Worm (Caenorhabditis elegans) whole organism, midembryonic: ENCODE data around the gene skih-2.

ENCODE experiments used
- T22C8.4 ChIP-seq: fragments of 200-800 bp; sonication (Bioruptor generic); IDR thresholded peaks from 2 replicates; pipeline ENCODE4 v1.3.6; 2022; ENCODE audit warnings: missing genetic modification characterization, missing compliant biosample characterization
- cog-1 ChIP-seq: sonication (generic microtip); optimal IDR thresholded peaks from 2 replicates; lab custom pipeline; 2016; ENCODE audit warnings: missing genetic modification characterization, missing compliant biosample characterization
- flt-1 ChIP-seq: fragments of 200-800 bp; sonication (Bioruptor generic); IDR thresholded peaks from 2 replicates; pipeline ENCODE4 v1.3.6; 2022; ENCODE audit warnings: missing genetic modification characterization, missing compliant biosample characterization
- klf-2 ChIP-seq: fragments of 200-800 bp; sonication (Bioruptor generic); conservative IDR thresholded peaks from 2 replicates; pipeline ENCODE4 v1.3.6; 2022; ENCODE audit warnings: missing genetic modification reagents, missing genetic modification characterization, missing compliant biosample characterization
- med-1 ChIP-seq: sonication (generic microtip); optimal IDR thresholded peaks from 2 replicates; lab custom pipeline; 2017; ENCODE audit warnings: missing genetic modification characterization, mild to moderate bottlenecking, missing compliant biosample characterization, antibody characterized with exemption, missing genetic modification reagents; ENCODE audit not compliant: insufficient read depth
- ref-1 ChIP-seq: fragments of 200-800 bp; sonication (Bioruptor generic); conservative IDR thresholded peaks from 2 replicates; pipeline ENCODE4 v1.3.6; 2022; ENCODE audit warnings: missing genetic modification reagents, missing genetic modification characterization, missing compliant biosample characterization
- ztf-23 ChIP-seq: fragments of 200-800 bp; sonication (Bioruptor generic); IDR thresholded peaks from 2 replicates; pipeline ENCODE4 v1.3.6; 2022; ENCODE audit warnings: missing genetic modification reagents, missing genetic modification characterization, missing compliant biosample characterization
- ztf-29 ChIP-seq: fragments of 200-800 bp; sonication (Bioruptor generic); IDR thresholded peaks from 2 replicates; pipeline ENCODE4 v1.3.6; 2022; ENCODE audit warnings: missing genetic modification reagents, missing genetic modification characterization, missing compliant biosample characterization

DNA sequence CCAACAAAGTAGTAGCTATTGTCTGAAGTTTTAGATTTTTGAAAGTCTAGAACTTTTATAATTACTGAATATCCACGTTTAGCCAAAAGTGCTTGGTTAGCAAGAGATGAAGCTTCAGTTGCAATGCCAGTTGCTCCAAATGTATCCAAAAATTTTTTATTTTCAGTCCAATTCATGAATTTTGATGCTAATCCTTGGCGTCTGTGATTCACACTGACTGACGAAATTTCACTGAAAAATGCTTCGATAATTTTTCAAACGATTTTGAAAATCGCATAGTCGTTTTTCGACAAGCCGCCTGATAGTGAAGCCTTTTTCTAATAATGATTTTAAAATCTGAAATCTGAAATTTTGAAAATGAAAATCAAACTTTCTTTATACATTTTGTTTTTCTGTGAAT is 48.1 kb downstream of the skih-2 start:
- TF ChIP-seq T22C8.4 (GFP tag; lab: Robert Waterston, UW): no peak
- no peak for TF ChIP-seq ref-1
- TF ChIP-seq ztf-23 (GFP tag; lab: Robert Waterston, UW): no peak
- TF ChIP-seq ztf-29 (GFP tag; lab: Robert Waterston, UW): no peak
- no peak for TF ChIP-seq klf-2
- no peak for TF ChIP-seq cog-1 (tag; lab: Kevin White, UChicago)
- TF ChIP-seq flt-1 (GFP tag; lab: Robert Waterston, UW): no peak
- no peak for TF ChIP-seq med-1
